Fruit fly (Drosophila melanogaster): ENCODE results near the gene nab.

The nab gene

dm6 chr3L:4158361-4158760 is 2.4 kb downstream of the nab start (continued):
- peak; percentile 17; the same call in 1 of the 2 replicates for TF ChIP-seq E2f1 (GFP tag; IDR thresholded peaks at IDR 0.05)
- no peak for TF ChIP-seq gcm2 (GFP tag; optimal IDR thresholded peaks at IDR 0.05)
- TF ChIP-seq HLH3B (GFP tag; IDR thresholded peaks at IDR 0.05), result no peak
- TF ChIP-seq E2f2 (GFP tag; IDR thresholded peaks at IDR 0.05), result no peak
- no peak for TF ChIP-seq CG34224 (GFP tag; IDR thresholded peaks at IDR 0.05; ENCODE audit: partially characterized antibody)
- no peak for TF ChIP-seq CG9876 (GFP tag; optimal IDR thresholded peaks at IDR 0.05)
- peak; percentile 34 for TF ChIP-seq CG12391 (tag; optimal IDR thresholded peaks at IDR 0.05)
- no peak for TF ChIP-seq CG32532 (GFP tag; IDR thresholded peaks at IDR 0.05)
- no peak for TF ChIP-seq CG1529 (GFP tag; optimal IDR thresholded peaks at IDR 0.05)
- peak; percentile 67 for TF ChIP-seq CG10979 (tag; optimal IDR thresholded peaks at IDR 0.05)
- TF ChIP-seq unc-4 (GFP tag; IDR thresholded peaks at IDR 0.05; ENCODE audit: partially characterized antibody), result no peak
- TF ChIP-seq Spps (tag; optimal IDR thresholded peaks at IDR 0.05), result no peak
- no peak for TF ChIP-seq ftz-f1 (GFP tag; optimal IDR thresholded peaks at IDR 0.05)
- TF ChIP-seq org-1 (GFP tag; optimal IDR thresholded peaks at IDR 0.05), result no peak
- TF ChIP-seq CG13775 (GFP tag; optimal IDR thresholded peaks at IDR 0.05), result peak; percentile 21
- TF ChIP-seq CG14667 (GFP tag; IDR thresholded peaks at IDR 0.05), result no peak
- no peak for TF ChIP-seq Sox102F (GFP tag; optimal IDR thresholded peaks at IDR 0.05)
- TF ChIP-seq CG3163 (GFP tag; optimal IDR thresholded peaks at IDR 0.05), result no peak
- TF ChIP-seq CG11723 (GFP tag; optimal IDR thresholded peaks at IDR 0.05), result no peak
- no peak for TF ChIP-seq da (GFP tag; optimal IDR thresholded peaks at IDR 0.05)
- TF ChIP-seq CG4617 (GFP tag; optimal IDR thresholded peaks at IDR 0.05; ENCODE audit: borderline replicate concordance), result peak; percentile 3
- TF ChIP-seq nom (GFP tag; optimal IDR thresholded peaks at IDR 0.05), result peak; percentile 19
- peak; percentile 33 for TF ChIP-seq CG1602 (GFP tag; optimal IDR thresholded peaks at IDR 0.05)
- no peak for TF ChIP-seq CG10431 (GFP tag; optimal IDR thresholded peaks at IDR 0.05)
- TF ChIP-seq tin (GFP tag; optimal IDR thresholded peaks at IDR 0.05), result peak; percentile 5
- TF ChIP-seq sc (optimal IDR thresholded peaks at IDR 0.05), result no peak
- peak; percentile 14 for TF ChIP-seq sc (GFP tag; optimal IDR thresholded peaks at IDR 0.05)
- peak; percentile 56 for TF ChIP-seq CG17829 (tag; optimal IDR thresholded peaks at IDR 0.05)
- TF ChIP-seq CoRest (tag; optimal IDR thresholded peaks at IDR 0.05), result no peak
- TF ChIP-seq NC2α (GFP tag; optimal IDR thresholded peaks at IDR 0.05), result no peak
- no peak for TF ChIP-seq CG10654 (GFP tag; optimal IDR thresholded peaks at IDR 0.05)
- TF ChIP-seq CG7928 (GFP tag; optimal IDR thresholded peaks at IDR 0.05), result no peak
- TF ChIP-seq dmrt99B (tag; optimal IDR thresholded peaks at IDR 0.05), result no peak

dm6 chr3L:4157852-4158251 is 2.9 kb downstream of the nab start:
- TF ChIP-seq crol (GFP tag; IDR thresholded peaks at IDR 0.05) (peak; percentile 78), vvl (GFP tag; IDR thresholded peaks at IDR 0.05) (peak; percentile 19; the same call in 1 of the 2 replicates), lab (GFP tag; optimal IDR thresholded peaks at IDR 0.05) (no peak)

- TF ChIP-seq CG13775 (GFP tag; optimal IDR thresholded peaks at IDR 0.05) (no peak), CG34224 (GFP tag; IDR thresholded peaks at IDR 0.05; ENCODE audit: partially characterized antibody) (0 out of 3 replicates have a peak, but pooled peaks have one; percentile 17), h (optimal IDR thresholded peaks at IDR 0.05) (no peak), ham (GFP tag; IDR thresholded peaks at IDR 0.05) (0 out of 2 replicates have a peak, but pooled peaks have one; percentile 31), CG11456 (GFP tag; IDR thresholded peaks at IDR 0.05) (0 out of 3 replicates have a peak, but pooled peaks have one; percentile 41), chinmo (GFP tag; IDR thresholded peaks at IDR 0.05; ENCODE audit: partially characterized antibody) (peak; percentile 76; the same call in 3 of the 4 replicates), D (optimal IDR thresholded peaks at IDR 0.05) (no peak), D (GFP tag; optimal IDR thresholded peaks at IDR 0.05) (no peak), Trl (optimal IDR thresholded peaks at IDR 0.05) (peak; percentile 18 to 32), Trl (GFP tag; optimal IDR thresholded peaks at IDR 0.05) (no peak), amos (GFP tag; IDR thresholded peaks at IDR 0.05; ENCODE audit: partially characterized antibody) (peak; percentile 13; the same call in 1 of the 2 replicates), Poxn (GFP tag; IDR thresholded peaks at IDR 0.05) (no peak), CG13287 (GFP tag; IDR thresholded peaks at IDR 0.05; ENCODE audit: partially characterized antibody) (peak; percentile 12; the same call in 1 of the 2 replicates), slbo (GFP tag; IDR thresholded peaks at IDR 0.05) (no peak), CG12155 (GFP tag; optimal IDR thresholded peaks at IDR 0.05) (no peak), sens (GFP tag) (peak; percentile 4), ftz-f1 (GFP tag; optimal IDR thresholded peaks at IDR 0.05) (no peak), CG7987 (GFP tag; optimal IDR thresholded peaks at IDR 0.05) (no peak)
Observed at dm6 chr3L:4148406-4148975, 12.2 kb downstream of the nab start, which contains the start of gene CG1299. TSS of gene CG1299 (plus strand) at chr3L:4148696.

All from whole organism, embryonic.